Worm (Caenorhabditis elegans) whole organism, mixed stage, embryonic: Measurements from ENCODE around the gene R07B1.9.

ENCODE experiments used
- M03D4.4 ChIP-seq: sonication (generic microtip); optimal IDR thresholded peaks from 2 replicates; lab custom pipeline; 2017; ENCODE audit warnings: mild to moderate bottlenecking, missing genetic modification characterization, missing compliant biosample characterization
- bed-3 ChIP-seq: fragments of 200-800 bp; sonication (Bioruptor generic); optimal IDR thresholded peaks from 3 replicates; lab custom pipeline; 2018; ENCODE audit warnings: mild to moderate bottlenecking, missing genetic modification characterization, moderate library complexity, missing compliant biosample characterization
- blmp-1 ChIP-seq: fragments of 150-350 bp; optimal IDR thresholded peaks from 2 replicates; lab custom pipeline; 2014; ENCODE audit warnings: missing biosample characterization, missing genetic modification characterization
- ceh-39 ChIP-seq: fragments of 150-350 bp; optimal IDR thresholded peaks from 2 replicates; lab custom pipeline; 2014; ENCODE audit warnings: missing biosample characterization, missing genetic modification characterization
- ceh-83 ChIP-seq: fragments of 200-800 bp; sonication (Bioruptor generic); optimal IDR thresholded peaks from 2 replicates; lab custom pipeline; 2018; ENCODE audit warnings: mild to moderate bottlenecking, missing genetic modification characterization, missing compliant biosample characterization
- ces-1 ChIP-seq: fragments of 150-350 bp; optimal IDR thresholded peaks from 2 replicates; lab custom pipeline; 2014; ENCODE audit warnings: missing biosample characterization, missing genetic modification reagents, missing genetic modification characterization
- cnd-1 ChIP-seq: fragments of 200-800 bp; sonication (Bioruptor generic); optimal IDR thresholded peaks from 2 replicates; lab custom pipeline; 2018; ENCODE audit warnings: mild to moderate bottlenecking, missing genetic modification characterization, missing compliant biosample characterization
- drap-1 ChIP-seq: fragments of 200-800 bp; sonication (Bioruptor generic); optimal IDR thresholded peaks from 3 replicates; lab custom pipeline; 2018; ENCODE audit warnings: mild to moderate bottlenecking, missing genetic modification characterization, missing compliant biosample characterization
- elt-1 ChIP-seq: sonication (generic microtip); optimal IDR thresholded peaks from 2 replicates; lab custom pipeline; 2017; ENCODE audit warnings: missing genetic modification characterization, mild to moderate bottlenecking, missing compliant biosample characterization, antibody characterized with exemption, moderate library complexity, borderline replicate concordance; ENCODE audit not compliant: insufficient read depth
- elt-3 ChIP-seq: fragments of 150-350 bp; optimal IDR thresholded peaks from 2 replicates; lab custom pipeline; 2014; ENCODE audit warnings: missing biosample characterization, missing genetic modification characterization
- flh-1 ChIP-seq: fragments of 200-800 bp; sonication (Bioruptor generic); optimal IDR thresholded peaks from 2 replicates; lab custom pipeline; 2018; ENCODE audit warnings: mild to moderate bottlenecking, missing genetic modification characterization, moderate library complexity, missing compliant biosample characterization
- ham-2 ChIP-seq: fragments of 200-800 bp; sonication (Bioruptor generic); optimal IDR thresholded peaks from 2 replicates; lab custom pipeline; 2018; ENCODE audit warnings: mild to moderate bottlenecking, missing genetic modification characterization, missing compliant biosample characterization
- hlh-1 ChIP-seq: fragments of 150-350 bp; optimal IDR thresholded peaks from 2 replicates; lab custom pipeline; 2014; ENCODE audit warnings: missing biosample characterization, missing genetic modification reagents, missing genetic modification characterization
- lin-13 ChIP-seq: fragments of 150-350 bp; optimal IDR thresholded peaks from 2 replicates; lab custom pipeline; 2014; ENCODE audit warnings: missing biosample characterization, missing genetic modification characterization
- lin-32 ChIP-seq: fragments of 200-800 bp; sonication (Bioruptor generic); optimal IDR thresholded peaks from 2 replicates; lab custom pipeline; 2018; ENCODE audit warnings: mild to moderate bottlenecking, missing genetic modification characterization, missing compliant biosample characterization
- lsy-2 ChIP-seq: fragments of 150-350 bp; optimal IDR thresholded peaks from 2 replicates; lab custom pipeline; 2014; ENCODE audit warnings: missing biosample characterization, missing genetic modification characterization
- mab-5 ChIP-seq: fragments of 150-350 bp; optimal IDR thresholded peaks from 2 replicates; lab custom pipeline; 2014; ENCODE audit warnings: missing biosample characterization, missing genetic modification characterization
- mep-1 ChIP-seq: fragments of 150-350 bp; optimal IDR thresholded peaks from 2 replicates; lab custom pipeline; 2017; ENCODE audit warnings: missing biosample characterization, missing genetic modification reagents, missing genetic modification characterization, inconsistent platforms
- mls-2 ChIP-seq: sonication (generic microtip); optimal IDR thresholded peaks from 2 replicates; lab custom pipeline; 2016; ENCODE audit warnings: mild to moderate bottlenecking, missing genetic modification characterization, moderate library complexity, missing compliant biosample characterization
- nhr-12 ChIP-seq: fragments of 150-350 bp; optimal IDR thresholded peaks from 2 replicates; lab custom pipeline; 2014; ENCODE audit warnings: missing biosample characterization, missing genetic modification characterization
- nhr-2 ChIP-seq: fragments of 150-350 bp; optimal IDR thresholded peaks from 2 replicates; lab custom pipeline; 2014; ENCODE audit warnings: missing biosample characterization, missing genetic modification characterization
- nhr-237 ChIP-seq: fragments of 150-350 bp; optimal IDR thresholded peaks from 2 replicates; lab custom pipeline; 2014; ENCODE audit warnings: missing biosample characterization, missing genetic modification characterization
- nhr-28 ChIP-seq: fragments of 150-350 bp; optimal IDR thresholded peaks from 2 replicates; lab custom pipeline; 2014; ENCODE audit warnings: missing biosample characterization, missing genetic modification characterization
- nhr-76 ChIP-seq: sonication (generic microtip); optimal IDR thresholded peaks from 2 replicates; lab custom pipeline; 2017; ENCODE audit warnings: missing biosample characterization, missing genetic modification characterization
- pha-4 ChIP-seq: fragments of 150-350 bp; optimal IDR thresholded peaks from 2 replicates; lab custom pipeline; 2018; ENCODE audit warnings: missing biosample characterization, missing genetic modification reagents, missing genetic modification characterization
- sem-2 ChIP-seq: fragments of 200-800 bp; sonication (Bioruptor generic); optimal IDR thresholded peaks from 2 replicates; lab custom pipeline; 2018; ENCODE audit warnings: mild to moderate bottlenecking, missing genetic modification characterization, missing compliant biosample characterization
- snpc-4 ChIP-seq: fragments of 150-350 bp; optimal IDR thresholded peaks from 2 replicates; lab custom pipeline; 2014; ENCODE audit warnings: missing biosample characterization, missing genetic modification characterization
- sptf-1 ChIP-seq: sonication (generic microtip); optimal IDR thresholded peaks from 2 replicates; lab custom pipeline; 2017; ENCODE audit warnings: mild to moderate bottlenecking, missing genetic modification characterization, moderate library complexity, missing compliant biosample characterization
- tbx-8 ChIP-seq: fragments of 200-800 bp; sonication (Bioruptor generic); optimal IDR thresholded peaks from 2 replicates; lab custom pipeline; 2018; ENCODE audit warnings: mild to moderate bottlenecking, missing genetic modification characterization, moderate library complexity, missing compliant biosample characterization
- unc-120 ChIP-seq: sonication (generic microtip); optimal IDR thresholded peaks from 2 replicates; lab custom pipeline; 2017; ENCODE audit warnings: missing genetic modification characterization, missing compliant biosample characterization; ENCODE audit not compliant: poor library complexity, severe bottlenecking
- unc-39 ChIP-seq: fragments of 150-350 bp; optimal IDR thresholded peaks from 2 replicates; lab custom pipeline; 2014; ENCODE audit warnings: missing biosample characterization, missing genetic modification characterization
- unc-62 ChIP-seq: fragments of 150-350 bp; optimal IDR thresholded peaks from 2 replicates; lab custom pipeline; 2014; ENCODE audit warnings: missing biosample characterization, missing genetic modification reagents, missing genetic modification characterization
- zip-8 ChIP-seq: fragments of 150-350 bp; optimal IDR thresholded peaks from 2 replicates; lab custom pipeline; 2014; ENCODE audit warnings: missing biosample characterization, missing genetic modification characterization
- ztf-11 ChIP-seq: fragments of 150-350 bp; optimal IDR thresholded peaks from 2 replicates; lab custom pipeline; 2014; ENCODE audit warnings: missing biosample characterization, missing genetic modification characterization

The R07B1.9 gene

ce11 chrX:9869522-9869921, 7.7 kb upstream of the R07B1.9 start, which contains the start of gene R07B1.13:
Gene R07B1.13, plus strand, starts transcription at chrX:9869822.
- TF ChIP-seq mab-5 (tag; lab: Kevin White, UChicago) = no peak
- TF ChIP-seq pha-4 (tag; lab: Kevin White, UChicago) = no peak
- TF ChIP-seq lsy-2 (tag; lab: Kevin White, UChicago) = no peak
- no peak for TF ChIP-seq nhr-12 (tag; lab: Kevin White, UChicago)
- no peak for TF ChIP-seq nhr-237 (tag; lab: Kevin White, UChicago)
- no peak for TF ChIP-seq lin-13 (tag; lab: Kevin White, UChicago)
- TF ChIP-seq unc-62 (GFP tag; lab: Kevin White, UChicago) = no peak

ce11 chrX:9872554-9872953, 4.7 kb upstream of the R07B1.9 start, which contains the start of gene R07B1.8:
Gene R07B1.8, minus strand, starts transcription at chrX:9872654.
- TF ChIP-seq lin-32 (no peak), mab-5 (tag; lab: Kevin White, UChicago) (no peak), blmp-1 (no peak), tbx-8 (GFP tag; lab: Kevin White, UChicago) (no peak), bed-3 (GFP tag; lab: Kevin White, UChicago) (no peak), nhr-2 (tag; lab: Kevin White, UChicago) (no peak), mls-2 (tag; lab: Kevin White, UChicago) (no peak), elt-3 (tag; lab: Kevin White, UChicago) (no peak), M03D4.4 (tag; lab: Kevin White, UChicago) (no peak), unc-39 (tag; lab: Kevin White, UChicago) (no peak)

DNA sequence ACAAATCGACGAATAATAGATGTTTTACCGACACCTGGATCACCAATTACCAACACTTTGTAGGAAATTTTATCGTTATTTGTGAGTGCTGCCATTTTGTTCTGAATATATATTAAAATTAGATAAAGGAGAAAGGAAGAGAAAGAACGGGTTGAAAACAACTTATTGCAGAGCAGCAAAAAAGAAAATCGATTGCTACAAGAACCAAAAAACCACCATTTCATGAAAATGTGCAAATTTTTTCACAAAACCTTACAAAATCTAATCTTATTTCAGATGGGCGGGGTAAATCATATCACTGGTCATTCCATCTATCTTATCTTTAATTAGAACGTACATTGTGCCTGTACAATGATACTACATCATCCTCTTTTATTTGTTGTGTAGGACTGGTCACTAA, 4.9 kb downstream of the R07B1.9 start, which contains the start of gene glo-1:
Gene glo-1, minus strand, starts transcription at position 101 of the 400 bp plus-strand sequence.
- TF ChIP-seq sptf-1 (tag; lab: Kevin White, UChicago) (no peak), lin-32 (no peak), mep-1 (no peak), nhr-76 (tag; lab: Kevin White, UChicago) (no peak), nhr-2 (tag; lab: Kevin White, UChicago) (no peak), snpc-4 (no peak), ztf-11 (tag; lab: Kevin White, UChicago) (no peak), unc-39 (tag; lab: Kevin White, UChicago) (no peak), ces-1 (GFP tag; lab: Kevin White, UChicago) (no peak), mab-5 (tag; lab: Kevin White, UChicago) (no peak), unc-62 (GFP tag; lab: Kevin White, UChicago) (no peak), tbx-8 (GFP tag; lab: Kevin White, UChicago) (no peak), nhr-28 (tag; lab: Kevin White, UChicago) (no peak), elt-1 (tag; lab: Kevin White, UChicago) (no peak), ham-2 (GFP tag; lab: Kevin White, UChicago) (no peak), drap-1 (GFP tag; lab: Kevin White, UChicago) (no peak), lsy-2 (tag; lab: Kevin White, UChicago) (no peak), ceh-39 (no peak), cnd-1 (tag; lab: Kevin White, UChicago) (no peak)

DNA sequence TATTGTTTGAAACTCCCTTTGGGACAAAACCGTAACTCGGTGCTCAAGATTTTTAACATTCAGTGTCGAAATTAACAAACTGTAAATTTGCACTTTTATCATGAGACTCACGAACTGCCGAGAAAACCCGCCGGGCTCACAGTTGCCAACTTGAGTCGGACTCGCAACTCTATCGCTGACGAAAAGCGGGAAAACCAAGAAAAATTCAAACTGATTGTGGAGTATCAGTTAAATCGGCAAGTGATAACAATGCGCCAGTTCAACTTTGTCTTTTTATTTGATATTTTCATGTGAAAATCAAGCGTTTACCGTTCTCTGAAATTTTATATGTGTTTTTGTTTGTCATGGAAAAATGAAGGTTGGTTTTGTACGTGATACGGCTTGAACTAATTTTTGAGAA, 5.4 kb downstream of the R07B1.9 start:
- no peak for TF ChIP-seq nhr-76 (tag; lab: Kevin White, UChicago)
- no peak for TF ChIP-seq ceh-83 (GFP tag; lab: Kevin White, UChicago)
- no peak for TF ChIP-seq lin-13 (tag; lab: Kevin White, UChicago)
- no peak for TF ChIP-seq blmp-1
- no peak for TF ChIP-seq flh-1 (GFP tag; lab: Kevin White, UChicago)
- no peak for TF ChIP-seq M03D4.4 (tag; lab: Kevin White, UChicago)
- no peak for TF ChIP-seq nhr-28 (tag; lab: Kevin White, UChicago)

DNA sequence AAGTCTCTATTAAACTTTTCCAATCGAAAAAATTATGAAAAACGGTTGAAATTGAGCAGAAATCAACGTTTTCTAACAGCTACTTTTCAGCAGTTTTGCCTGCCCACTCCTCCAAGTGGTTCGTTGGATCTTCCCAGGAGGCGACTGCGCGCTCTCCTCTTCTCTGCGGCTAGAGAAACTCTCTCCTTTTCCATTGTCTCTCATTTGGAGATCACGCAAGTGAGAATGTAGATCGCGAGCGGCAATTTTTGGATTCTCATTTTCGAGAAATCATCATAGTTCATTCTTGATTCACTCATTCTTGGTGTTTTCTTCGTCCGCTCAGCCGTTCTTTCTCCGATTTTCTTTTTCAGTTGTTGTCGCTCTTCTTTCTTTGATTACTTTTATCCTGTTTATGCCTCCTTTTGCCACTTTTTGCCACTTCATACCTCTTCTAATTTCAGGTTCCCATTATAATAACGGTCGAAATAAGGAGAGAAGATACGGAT, 6.7 kb downstream of the R07B1.9 start, which contains the start of gene mrp-4:
Gene mrp-4, plus strand, starts transcription at position 438 of the 488 bp plus-strand sequence.
- TF ChIP-seq elt-1 (tag; lab: Kevin White, UChicago) (no peak), nhr-12 (tag; lab: Kevin White, UChicago) (no peak), unc-39 (tag; lab: Kevin White, UChicago) (no peak), nhr-28 (tag; lab: Kevin White, UChicago) (no peak), hlh-1 (tag; lab: Kevin White, UChicago) (no peak), mab-5 (tag; lab: Kevin White, UChicago) (no peak), nhr-76 (tag; lab: Kevin White, UChicago) (no peak), zip-8 (no peak), ztf-11 (tag; lab: Kevin White, UChicago) (no peak), nhr-237 (tag; lab: Kevin White, UChicago) (no peak), sem-2 (GFP tag; lab: Kevin White, UChicago) (no peak), pha-4 (tag; lab: Kevin White, UChicago) (no peak), ces-1 (GFP tag; lab: Kevin White, UChicago) (no peak), bed-3 (GFP tag; lab: Kevin White, UChicago) (no peak), unc-120 (tag; lab: Kevin White, UChicago) (no peak), snpc-4 (no peak), tbx-8 (GFP tag; lab: Kevin White, UChicago) (no peak), lsy-2 (tag; lab: Kevin White, UChicago) (no peak), sptf-1 (tag; lab: Kevin White, UChicago) (no peak)
- TF ChIP-seq, all 35 proteins: peak for 0
